Worm (Caenorhabditis elegans) whole organism, L2 larva: ENCODE measurements around the gene acr-21.
"Not testable (repeated sequence)": the region's sequence is repeated elsewhere in the genome, so short reads cannot be mapped to it uniquely, and the experiment has no call there.

ENCODE experiments used
- C34F6.9 ChIP-seq: fragments of 150-350 bp; optimal IDR thresholded peaks from 2 replicates; lab custom pipeline; 2014; ENCODE audit warnings: missing biosample characterization, missing genetic modification characterization
- F13H6.1 ChIP-seq: sonication (generic microtip); optimal IDR thresholded peaks from 2 replicates; lab custom pipeline; 2016; ENCODE audit warnings: missing genetic modification characterization, missing compliant biosample characterization
- ZK546.5 ChIP-seq: sonication (generic microtip); optimal IDR thresholded peaks from 2 replicates; lab custom pipeline; 2017; ENCODE audit warnings: missing biosample characterization, missing genetic modification characterization
- alr-1 ChIP-seq: fragments of 150-350 bp; optimal IDR thresholded peaks from 2 replicates; lab custom pipeline; 2014; ENCODE audit warnings: missing biosample characterization, missing genetic modification characterization
- aly-2 ChIP-seq: fragments of 150-350 bp; optimal IDR thresholded peaks from 2 replicates; lab custom pipeline; 2014; ENCODE audit warnings: missing biosample characterization, missing genetic modification characterization
- crh-2 ChIP-seq: sonication (generic microtip); optimal IDR thresholded peaks from 2 replicates; lab custom pipeline; 2017; ENCODE audit warnings: missing biosample characterization, missing genetic modification characterization
- egl-27 ChIP-seq: sonication (generic microtip); optimal IDR thresholded peaks from 3 replicates; lab custom pipeline; 2017; ENCODE audit warnings: missing biosample characterization, missing genetic modification reagents, missing genetic modification characterization
- elt-3 ChIP-seq: sonication (generic microtip); optimal IDR thresholded peaks from 2 replicates; lab custom pipeline; 2017; ENCODE audit warnings: missing biosample characterization, missing genetic modification characterization
- fos-1 ChIP-seq: fragments of 150-350 bp; optimal IDR thresholded peaks from 2 replicates; lab custom pipeline; 2014; ENCODE audit warnings: missing biosample characterization, missing genetic modification characterization
- gmeb-1 ChIP-seq: fragments of 150-350 bp; optimal IDR thresholded peaks from 2 replicates; lab custom pipeline; 2014; ENCODE audit warnings: missing biosample characterization, missing genetic modification characterization
- lin-11 ChIP-seq: fragments of 150-350 bp; sonication (generic microtip); optimal IDR thresholded peaks from 2 replicates; lab custom pipeline; 2014; ENCODE audit warnings: missing biosample characterization, missing genetic modification characterization, inconsistent platforms, mixed read lengths
- lin-13 ChIP-seq: fragments of 150-350 bp; optimal IDR thresholded peaks from 2 replicates; lab custom pipeline; 2014; ENCODE audit warnings: missing biosample characterization, missing genetic modification reagents, missing genetic modification characterization
- lin-39 ChIP-seq: fragments of 150-350 bp; optimal IDR thresholded peaks from 2 replicates; lab custom pipeline; 2014; ENCODE audit warnings: missing biosample characterization, missing genetic modification reagents, missing genetic modification characterization
- lsy-2 ChIP-seq, 2 experiments: fragments of 150-350 bp in 1 of 2; sonication (generic microtip) in 1 of 2; optimal IDR thresholded peaks; 2 replicates each; lab custom pipeline; 2014 to 2017; ENCODE audit warnings: missing biosample characterization in 2 of 2, missing genetic modification characterization in 2 of 2
- mdl-1 ChIP-seq, 2 experiments: fragments of 150-350 bp in 1 of 2; sonication (generic microtip) in 1 of 2; optimal IDR thresholded peaks; 2 replicates each; lab custom pipeline; 2017; ENCODE audit warnings: missing biosample characterization in 2 of 2, missing genetic modification characterization in 2 of 2
- nhr-11 ChIP-seq: fragments of 150-350 bp; optimal IDR thresholded peaks from 2 replicates; lab custom pipeline; 2014; ENCODE audit warnings: missing biosample characterization, missing genetic modification characterization
- nhr-129 ChIP-seq: fragments of 150-350 bp; optimal IDR thresholded peaks from 2 replicates; lab custom pipeline; 2014; ENCODE audit warnings: missing biosample characterization, missing genetic modification characterization
- nhr-21 ChIP-seq: fragments of 150-350 bp; optimal IDR thresholded peaks from 2 replicates; lab custom pipeline; 2014; ENCODE audit warnings: missing biosample characterization, missing genetic modification characterization
- nhr-23 ChIP-seq: fragments of 150-350 bp; optimal IDR thresholded peaks from 2 replicates; lab custom pipeline; 2014; ENCODE audit warnings: missing biosample characterization, missing genetic modification reagents, missing genetic modification characterization
- nhr-25 ChIP-seq: fragments of 150-350 bp; sonication (generic microtip); optimal IDR thresholded peaks from 3 replicates; lab custom pipeline; 2014; ENCODE audit warnings: missing biosample characterization, missing genetic modification characterization
- nhr-77 ChIP-seq: fragments of 150-350 bp; optimal IDR thresholded peaks from 2 replicates; lab custom pipeline; 2014; ENCODE audit warnings: missing biosample characterization, missing genetic modification characterization
- sem-4 ChIP-seq: fragments of 150-350 bp; optimal IDR thresholded peaks from 2 replicates; lab custom pipeline; 2014; ENCODE audit warnings: missing biosample characterization, missing genetic modification reagents, missing genetic modification characterization
- sma-3 ChIP-seq: sonication (generic microtip); optimal IDR thresholded peaks from 2 replicates; lab custom pipeline; 2016; ENCODE audit warnings: missing genetic modification reagents, missing genetic modification characterization, missing compliant biosample characterization
- sma-9 ChIP-seq, 2 experiments: fragments of 150-350 bp in 1 of 2; sonication (generic microtip) in 1 of 2; optimal IDR thresholded peaks; 2 replicates each; lab custom pipeline; 2014 to 2016; ENCODE audit warnings: missing genetic modification characterization in 2 of 2, mild to moderate bottlenecking in 1 of 2, missing biosample characterization in 1 of 2, missing compliant biosample characterization in 1 of 2, missing genetic modification reagents in 1 of 2, moderate library complexity in 1 of 2
- unc-55 ChIP-seq: fragments of 150-350 bp; sonication (generic microtip); optimal IDR thresholded peaks from 3 replicates; lab custom pipeline; 2014; ENCODE audit warnings: missing biosample characterization, missing genetic modification reagents, missing genetic modification characterization
- unc-62 ChIP-seq: fragments of 150-350 bp; optimal IDR thresholded peaks from 2 replicates; lab custom pipeline; 2014; ENCODE audit warnings: missing biosample characterization, missing genetic modification reagents, missing genetic modification characterization
- zag-1 ChIP-seq: fragments of 150-350 bp; optimal IDR thresholded peaks from 2 replicates; lab custom pipeline; 2014; ENCODE audit warnings: missing biosample characterization, missing genetic modification characterization
- ztf-1 ChIP-seq: fragments of 200-800 bp; sonication (Bioruptor generic); conservative IDR thresholded peaks from 2 replicates; pipeline ENCODE4 v1.3.6; 2022; ENCODE audit warnings: missing genetic modification characterization, missing compliant biosample characterization
- ztf-4 ChIP-seq: fragments of 150-350 bp; optimal IDR thresholded peaks from 2 replicates; lab custom pipeline; 2014; ENCODE audit warnings: missing biosample characterization, missing genetic modification characterization

Gene acr-21

DNA sequence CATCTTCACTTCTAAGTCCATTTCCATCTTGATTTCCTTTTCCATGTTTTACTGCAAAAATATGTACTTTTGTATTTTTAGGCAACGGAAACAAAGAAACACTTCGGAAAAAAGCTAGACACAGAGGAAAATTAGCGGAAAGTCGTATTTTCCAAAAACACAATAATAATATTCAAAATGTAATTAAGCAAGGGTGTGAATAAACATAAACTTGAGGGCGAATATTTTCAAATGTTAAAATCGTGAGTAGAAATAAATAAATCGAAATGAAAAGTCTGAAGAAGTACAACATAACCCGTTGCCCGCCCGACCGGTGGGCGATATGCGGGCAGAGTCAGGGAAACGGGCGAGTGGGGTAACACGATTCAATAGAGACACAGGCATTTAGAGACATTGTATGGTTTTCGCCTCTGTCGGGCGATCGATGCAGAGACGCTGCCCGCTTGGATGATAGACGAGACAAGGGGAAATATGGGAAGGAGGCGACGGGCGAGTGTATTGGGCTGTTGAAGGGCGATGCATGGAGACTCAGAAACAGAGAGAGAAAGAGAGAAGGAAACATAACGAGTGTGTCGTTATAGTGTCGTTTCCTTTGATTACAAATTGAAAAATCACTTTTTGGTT lies 44.6 kb upstream of the acr-21 start, which contains the start of gene C09E7.4 (continued):
- no peak for TF ChIP-seq nhr-23
- TF ChIP-seq ZK546.5 (tag; lab: Kevin White, UChicago) = no peak

DNA sequence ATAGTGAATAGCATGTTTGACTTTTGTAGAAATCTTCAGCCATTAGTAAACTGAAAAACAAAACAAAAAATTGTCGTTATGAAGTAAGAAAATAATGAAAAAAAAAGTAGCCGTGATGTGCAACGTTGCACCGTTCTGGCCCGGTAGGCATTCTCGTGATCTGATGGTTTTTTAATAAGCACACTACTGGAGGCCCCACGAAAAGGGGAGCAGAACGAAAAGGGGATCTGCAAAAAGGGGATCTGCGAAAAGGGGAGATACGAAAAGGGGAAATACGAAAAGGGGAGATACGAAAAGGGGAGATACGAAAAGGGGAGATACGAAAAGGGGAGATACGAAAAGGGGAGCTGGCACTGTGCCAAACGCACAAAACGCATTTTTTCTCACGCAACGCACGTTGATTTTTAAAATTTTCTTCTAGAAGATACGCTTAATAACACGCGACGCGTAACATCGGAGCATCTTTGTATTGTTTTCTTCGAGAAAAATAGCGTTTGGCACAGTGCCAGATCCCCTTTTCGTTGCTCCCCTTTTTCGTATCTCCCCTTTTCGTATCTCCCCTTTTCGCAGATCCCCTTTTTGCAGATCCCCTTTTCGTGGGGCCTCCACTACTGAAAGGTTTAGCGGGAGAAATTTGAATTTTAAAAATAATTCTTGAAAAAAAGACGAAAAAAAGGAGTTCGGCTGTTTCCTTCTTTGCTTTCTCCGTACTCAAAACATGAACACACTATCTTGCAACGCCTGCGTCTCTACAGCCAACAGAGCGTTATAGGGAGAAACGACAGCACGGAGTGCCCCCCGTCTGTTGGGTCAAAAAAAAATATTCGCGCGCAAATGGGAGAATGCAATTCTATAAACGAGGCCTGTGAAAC lies 30.3 kb upstream of the acr-21 start, which contains the start of gene C09E7.7:
Gene C09E7.7 (minus strand): TSS at position 57 of the 872 bp plus-strand sequence.
- TF ChIP-seq nhr-129 (peak; percentile 43), nhr-25 (tag; lab: Kevin White, UChicago) (peak; percentile 29), sma-3 (GFP tag; lab: Kevin White, UChicago) (peak; percentile 72), lin-11 (peak; percentile 31), zag-1 (tag; lab: Kevin White, UChicago) (peak; percentile 7), lsy-2 (tag; optimal IDR thresholded peaks at IDR 0.05; lab: Kevin White, UChicago) (peak; percentile 45 to 48), fos-1 (tag; lab: Kevin White, UChicago) (peak; percentile 16), nhr-21 (tag; lab: Kevin White, UChicago) (peak; percentile 24), F13H6.1 (tag; lab: Kevin White, UChicago) (peak; percentile 55), gmeb-1 (tag; lab: Kevin White, UChicago) (peak; percentile 42), C34F6.9 (tag; lab: Kevin White, UChicago) (peak; percentile 57), unc-55 (GFP tag; lab: Kevin White, UChicago) (peak; percentile 48), crh-2 (tag; lab: Kevin White, UChicago) (peak; percentile 18), lin-13 (GFP tag; lab: Kevin White, UChicago) (peak; percentile 50), sma-9 (GFP tag; optimal IDR thresholded peaks at IDR 0.05; lab: Kevin White, UChicago) (peak; percentile 60)
- TF ChIP-seq sma-9 (tag; optimal IDR thresholded peaks at IDR 0.05; lab: Kevin White, UChicago) = not testable (repeated sequence)

DNA sequence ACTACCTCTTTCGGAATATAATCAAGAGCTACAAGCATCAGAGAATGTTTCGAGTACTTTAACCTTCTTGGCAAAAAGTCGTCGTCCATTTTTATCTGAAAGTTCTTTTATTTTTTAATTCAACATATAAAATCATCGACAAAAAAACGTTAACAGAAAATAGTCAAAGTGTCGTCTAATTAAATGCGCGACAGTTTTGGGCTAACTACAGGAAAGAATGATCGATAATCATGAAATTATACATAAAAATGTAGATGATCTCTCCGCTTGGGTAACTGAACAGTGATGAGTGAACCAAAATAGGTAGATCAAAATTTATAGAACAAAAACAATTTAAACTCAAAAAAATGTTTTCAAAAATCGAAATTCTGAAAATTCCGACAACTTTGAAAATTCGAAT lies 23.2 kb upstream of the acr-21 start, which contains the start of gene C09E7.8:
Gene C09E7.8 (minus strand): TSS at position 101 of the 400 bp plus-strand sequence.
- TF ChIP-seq nhr-23 (no peak), gmeb-1 (tag; lab: Kevin White, UChicago) (no peak), lin-13 (GFP tag; lab: Kevin White, UChicago) (no peak), aly-2 (tag; lab: Kevin White, UChicago) (no peak), unc-62 (GFP tag; lab: Kevin White, UChicago) (no peak), egl-27 (tag; lab: Kevin White, UChicago) (no peak), unc-55 (GFP tag; lab: Kevin White, UChicago) (no peak), nhr-21 (tag; lab: Kevin White, UChicago) (no peak), sma-9 (GFP tag; optimal IDR thresholded peaks at IDR 0.05; lab: Kevin White, UChicago) (no peak), sma-9 (tag; optimal IDR thresholded peaks at IDR 0.05; lab: Kevin White, UChicago) (no peak), ztf-4 (tag; lab: Kevin White, UChicago) (no peak), mdl-1 (tag; optimal IDR thresholded peaks at IDR 0.05; lab: Kevin White, UChicago) (no peak), alr-1 (tag; lab: Kevin White, UChicago) (no peak), F13H6.1 (tag; lab: Kevin White, UChicago) (no peak), ztf-1 (no peak), lin-39 (tag; lab: Kevin White, UChicago) (no peak), elt-3 (tag; lab: Kevin White, UChicago) (no peak), sem-4 (tag; lab: Kevin White, UChicago) (no peak)

DNA sequence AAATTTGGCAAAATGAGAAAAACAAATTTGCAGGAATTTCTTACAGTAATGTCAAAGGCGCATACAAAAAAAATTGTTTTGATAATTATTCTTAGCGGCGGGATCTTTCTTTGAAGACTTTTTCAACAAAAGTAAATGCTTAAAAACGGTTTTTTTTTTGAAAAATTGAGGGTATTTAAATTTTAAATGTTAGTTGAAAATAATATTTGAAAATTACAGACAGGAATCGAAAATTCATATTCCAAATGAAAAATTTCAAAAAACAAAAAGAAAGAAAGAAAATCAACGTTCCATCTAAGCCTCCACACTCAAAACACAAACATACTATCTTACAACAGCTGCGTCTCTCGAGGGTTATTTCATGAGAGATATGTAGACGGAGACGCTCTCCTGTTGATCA lies 4.5 kb upstream of the acr-21 start:
- TF ChIP-seq nhr-11 (tag; lab: Kevin White, UChicago) = no peak
- no peak for TF ChIP-seq crh-2 (tag; lab: Kevin White, UChicago)
- TF ChIP-seq, all 48 proteins: peak for 0

DNA sequence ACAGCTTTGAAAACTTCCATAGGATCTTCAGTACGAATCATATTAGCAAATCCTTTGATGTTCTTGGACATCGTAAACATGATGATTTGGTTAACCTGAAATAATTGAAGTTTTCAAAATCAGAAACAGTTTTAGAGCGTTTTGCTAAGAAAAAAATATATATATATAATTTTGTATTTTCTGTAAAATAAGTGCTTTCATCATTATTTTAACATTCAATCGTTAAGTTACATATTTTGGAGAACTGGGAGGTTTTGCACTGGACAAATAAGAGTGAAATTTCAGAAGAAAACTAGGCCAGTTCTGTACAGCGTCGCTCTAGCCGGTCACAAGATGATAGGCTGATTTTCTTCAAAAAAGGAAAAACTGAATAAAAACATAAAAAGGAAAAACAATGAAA lies 3.2 kb upstream of the acr-21 start, which contains the start of gene F27B3.6:
Gene F27B3.6 (minus strand): TSS at position 101 of the 400 bp plus-strand sequence.
- TF ChIP-seq nhr-77 (tag; lab: Kevin White, UChicago) (no peak), aly-2 (tag; lab: Kevin White, UChicago) (no peak)
- TF ChIP-seq, all 48 proteins: peak for 0
